Worm (Caenorhabditis elegans) whole organism, late embryonic: Measurements from ENCODE around the gene drd-1.

Experiments used
- ceh-30 ChIP-seq: fragments of 150-350 bp; optimal IDR thresholded peaks from 2 replicates; lab custom pipeline; 2014; ENCODE audit warnings: missing biosample characterization, missing genetic modification characterization
- ceh-9 ChIP-seq: sonication (generic microtip); optimal IDR thresholded peaks from 2 replicates; lab custom pipeline; 2016; ENCODE audit warnings: mild to moderate bottlenecking, missing genetic modification characterization, inconsistent platforms, missing compliant biosample characterization
- fkh-10 ChIP-seq: fragments of 150-350 bp; optimal IDR thresholded peaks from 2 replicates; lab custom pipeline; 2014; ENCODE audit warnings: missing biosample characterization, missing genetic modification reagents, missing genetic modification characterization
- mec-3 ChIP-seq: sonication (generic microtip); optimal IDR thresholded peaks from 2 replicates; lab custom pipeline; 2016; ENCODE audit warnings: borderline replicate concordance, missing genetic modification characterization, missing compliant biosample characterization

DNA sequence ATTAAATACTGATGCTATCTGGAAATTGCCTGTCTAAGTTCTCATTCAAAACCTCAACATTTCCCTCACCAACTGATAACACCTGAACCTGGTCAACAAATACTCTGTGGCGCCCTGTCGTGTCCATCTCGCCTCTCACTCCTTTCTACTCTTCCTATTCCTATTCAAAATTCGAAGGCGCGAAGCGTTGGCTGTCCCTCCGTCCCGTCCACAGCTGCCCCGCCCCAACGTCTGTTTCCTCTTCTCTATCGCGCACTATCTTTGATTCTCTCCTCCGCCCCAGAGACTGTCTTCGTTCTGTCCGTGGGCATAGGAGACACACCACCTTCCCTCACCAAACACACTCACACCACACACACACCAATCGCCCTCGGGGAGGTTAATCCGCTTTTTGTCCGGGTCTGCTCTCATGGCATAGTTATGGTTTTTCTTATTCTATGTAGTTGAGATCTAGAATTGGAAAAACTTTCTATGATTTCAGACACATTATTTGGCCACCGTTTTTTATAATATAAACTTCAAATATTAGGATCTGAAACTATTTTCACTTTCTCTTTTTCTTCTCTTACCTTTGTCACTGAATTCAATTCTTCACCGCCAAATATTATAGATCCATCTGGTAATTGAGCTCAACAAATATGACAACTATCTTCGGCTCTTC, 24.3 kb downstream of the drd-1 start, which contains the start of gene efl-3:
- TF ChIP-seq mec-3 (tag; lab: Kevin White, UChicago) (no peak), ceh-9 (tag; lab: Kevin White, UChicago) (no peak), fkh-10 (no peak), ceh-30 (tag; lab: Kevin White, UChicago) (no peak)
